Fruit fly (Drosophila melanogaster) whole organism, adult: ENCODE measurements around the gene Srg1.

Experiments
- CG11617 ChIP-seq: fragments of 200-800 bp; sonication (Bioruptor generic); optimal IDR thresholded peaks from 2 replicates; lab custom pipeline; 2017; ENCODE audit warnings: mild to moderate bottlenecking, missing biosample characterization, missing genetic modification reagents, missing genetic modification characterization
- CG7101 ChIP-seq: fragments of 200-800 bp; sonication (Bioruptor generic); optimal IDR thresholded peaks from 2 replicates; lab custom pipeline; 2018; ENCODE audit warnings: missing biosample characterization, mild to moderate bottlenecking, missing genetic modification characterization, moderate library complexity
- Clk ChIP-seq: fragments of 200-800 bp; sonication (Bioruptor generic); optimal IDR thresholded peaks from 2 replicates; lab custom pipeline; 2017; ENCODE audit warnings: missing biosample characterization, missing genetic modification characterization
- Mnt ChIP-seq: fragments of 200-800 bp; sonication (Bioruptor generic); optimal IDR thresholded peaks from 2 replicates; lab custom pipeline; 2016; ENCODE audit warnings: missing biosample characterization, mild to moderate bottlenecking, missing genetic modification characterization
- kay ChIP-seq: fragments of 200-800 bp; sonication (Bioruptor generic); peaks from one replicate; lab custom pipeline; 2016; ENCODE audit warnings: missing biosample characterization, missing genetic modification characterization, borderline replicate concordance

DNA sequence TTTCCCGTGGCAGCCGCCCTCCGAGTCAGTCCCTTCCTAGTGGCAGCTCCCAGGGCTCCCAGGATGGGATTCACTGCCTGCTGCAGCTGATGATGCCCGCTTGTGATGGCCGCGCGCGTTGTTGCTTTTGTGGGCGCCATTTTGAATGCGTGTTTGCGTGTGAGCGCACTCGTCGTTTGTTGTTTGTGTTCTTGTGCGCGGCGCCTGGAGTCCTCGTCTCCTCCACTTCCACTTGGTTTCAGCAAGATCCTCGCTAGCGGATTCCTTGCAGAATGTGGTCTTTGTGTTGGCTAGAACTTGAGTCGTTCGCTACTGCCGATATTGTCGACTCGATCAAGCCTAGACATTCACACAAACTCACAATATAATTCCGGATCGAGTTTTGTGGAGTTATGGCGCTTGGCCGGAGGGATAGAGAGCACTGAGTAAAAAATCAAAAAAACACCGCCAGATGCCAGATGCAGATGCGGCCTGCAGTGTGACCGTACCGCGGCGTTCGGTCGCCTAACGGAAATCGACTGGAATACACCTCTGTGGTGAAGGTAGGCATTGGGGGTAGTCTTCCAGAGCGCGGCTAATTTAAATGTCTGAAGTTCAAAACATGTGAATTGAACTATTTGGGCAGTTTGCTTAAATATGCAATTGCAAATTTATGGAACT, 6.0 kb upstream of the Srg1 start, which contains the start of gene CycB3:
- TF ChIP-seq kay, result no peak
- TF ChIP-seq CG11617 (GFP tag; lab: Kevin White, UChicago), result no peak
- no peak for TF ChIP-seq Mnt (GFP tag; lab: Kevin White, UChicago)
- TF ChIP-seq Clk, result no peak
- TF ChIP-seq CG7101 (tag; lab: Kevin White, UChicago), result peak; percentile 13
